Worm (Caenorhabditis elegans) whole organism, L1 larva: ENCODE measurements around the gene Y45F10D.7.

Experiments
- aha-1 ChIP-seq: fragments of 150-350 bp; optimal IDR thresholded peaks from 2 replicates; lab custom pipeline; 2014; ENCODE audit warnings: missing biosample characterization, missing genetic modification characterization
- alr-1 ChIP-seq: fragments of 200-800 bp; sonication (Bioruptor generic); optimal IDR thresholded peaks from 2 replicates; lab custom pipeline; 2018; ENCODE audit warnings: borderline replicate concordance, mild to moderate bottlenecking, missing genetic modification characterization, missing compliant biosample characterization
- ama-1 ChIP-seq: fragments of 150-350 bp; optimal IDR thresholded peaks from 2 replicates; lab custom pipeline; 2014
- ceh-88 ChIP-seq: fragments of 200-800 bp; sonication (Bioruptor generic); IDR thresholded peaks from 2 replicates; pipeline ENCODE4 v1.3.6; 2022; ENCODE audit warnings: missing genetic modification characterization, missing compliant biosample characterization
- elt-3 ChIP-seq, 6 experiments: fragments of 150-350 bp in 1 of 6; sonication (generic microtip); optimal IDR thresholded peaks; 2 replicates each; lab custom pipeline; 2017 to 2018; ENCODE audit warnings: missing biosample characterization in 6 of 6, missing genetic modification characterization in 6 of 6, inconsistent platforms in 1 of 6
- lsy-2 ChIP-seq, 2 experiments: fragments of 150-350 bp; optimal IDR thresholded peaks; 2 replicates each; lab custom pipeline; 2014; ENCODE audit warnings: missing biosample characterization in 2 of 2, missing genetic modification characterization in 2 of 2
- nhr-76 ChIP-seq: sonication (generic microtip); optimal IDR thresholded peaks from 2 replicates; lab custom pipeline; 2017; ENCODE audit warnings: missing biosample characterization, missing genetic modification characterization
- nhr-85 ChIP-seq: sonication (generic microtip); peaks from one replicate; lab custom pipeline; 2016; ENCODE audit warnings: missing genetic modification characterization, inconsistent platforms, missing compliant biosample characterization
- unc-62 ChIP-seq: fragments of 150-350 bp; optimal IDR thresholded peaks from 2 replicates; lab custom pipeline; 2014; ENCODE audit warnings: missing biosample characterization, missing genetic modification reagents, missing genetic modification characterization
- unc-86 ChIP-seq: sonication (generic microtip); optimal IDR thresholded peaks from 2 replicates; lab custom pipeline; 2016; ENCODE audit warnings: missing genetic modification characterization, missing compliant biosample characterization

DNA sequence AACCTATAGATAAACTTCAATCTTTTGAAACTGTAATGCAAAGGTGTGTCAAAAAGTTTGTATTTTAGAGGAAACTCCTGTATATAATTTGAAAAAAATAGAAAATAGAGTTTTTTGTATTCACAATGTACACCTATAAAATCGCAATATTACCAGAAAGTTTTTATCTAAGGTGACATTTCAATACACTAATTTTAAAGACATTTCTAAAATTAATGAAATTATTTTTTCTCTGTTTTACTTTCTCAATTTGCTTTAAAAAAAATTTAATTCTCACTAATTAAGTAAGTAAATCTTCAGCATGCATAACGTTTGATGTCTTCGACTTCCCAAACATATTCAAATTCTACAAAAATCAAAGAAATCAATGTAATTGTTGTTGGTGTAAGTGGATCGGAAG, 38.9 kb downstream of the Y45F10D.7 start, which contains the start of gene rga-5:
- TF ChIP-seq alr-1 (tag; lab: Kevin White, UChicago) = no peak
- TF ChIP-seq unc-86 (tag; lab: Kevin White, UChicago) = no peak
- TF ChIP-seq nhr-76 (tag; lab: Kevin White, UChicago) = no peak
- TF ChIP-seq ceh-88 = no peak
- no peak for TF ChIP-seq aha-1 (tag; lab: Kevin White, UChicago)
- TF ChIP-seq elt-3 (tag; optimal IDR thresholded peaks at IDR 0.05; lab: Kevin White, UChicago) = no peak
- no peak for TF ChIP-seq lsy-2 (tag; optimal IDR thresholded peaks at IDR 0.05; lab: Kevin White, UChicago)
- no peak for TF ChIP-seq nhr-85
- TF ChIP-seq ama-1 (lab: Kevin White, UChicago) = no peak
- TF ChIP-seq unc-62 (GFP tag; lab: Kevin White, UChicago) = no peak
